Fruit fly (Drosophila melanogaster): ENCODE data around the gene CG10864.

CG10864 gene

DNA sequence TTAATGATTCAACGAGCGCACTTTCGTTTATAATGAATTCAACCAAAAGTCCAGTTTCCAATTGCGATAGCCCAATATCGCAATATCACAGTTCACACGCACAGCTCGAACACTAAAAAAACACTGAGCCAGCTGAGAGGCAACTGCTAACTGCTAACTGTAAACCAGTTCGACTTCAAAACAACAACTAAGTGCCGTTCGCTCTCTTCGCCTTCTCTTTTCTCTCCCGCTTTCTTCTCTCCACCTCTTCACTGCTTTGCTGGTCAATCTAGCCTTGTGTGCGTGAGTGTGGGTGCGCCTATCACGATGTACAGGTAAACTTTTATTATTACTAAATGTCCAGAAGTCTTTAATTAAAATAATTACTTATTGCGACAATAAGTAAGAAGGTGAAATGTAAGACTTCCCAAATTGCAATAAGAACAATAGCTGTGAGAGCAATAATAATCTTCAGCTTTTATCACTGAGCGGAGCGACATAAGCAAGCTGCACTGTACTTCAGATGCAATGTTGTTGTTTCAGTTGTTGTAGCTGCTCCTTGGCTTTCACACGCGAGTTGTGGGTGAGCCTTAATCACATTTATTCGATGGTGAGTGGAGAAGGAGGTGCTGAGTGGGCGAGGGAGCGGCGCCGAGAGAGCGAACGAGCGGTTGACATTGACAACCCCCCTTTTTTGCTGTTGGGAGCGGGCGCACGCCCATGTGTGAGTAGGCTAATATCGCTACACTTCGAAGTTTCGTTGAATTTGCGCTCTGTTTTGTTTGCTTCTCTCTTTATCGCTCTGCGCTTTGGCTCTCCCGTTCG lies 14.4 kb downstream of the CG10864 start, which contains the start of gene Vti1b (continued):
- TF ChIP-seq CG17829 (tag; optimal IDR thresholded peaks at IDR 0.05) (peak; percentile 94), en (GFP tag; optimal IDR thresholded peaks at IDR 0.05) (peak; percentile 88), fd96Cb (tag; optimal IDR thresholded peaks at IDR 0.05) (peak; percentile 95), CG12769 (tag; optimal IDR thresholded peaks at IDR 0.05) (peak; percentile 93), CG16863 (GFP tag; optimal IDR thresholded peaks at IDR 0.05) (peak; percentile 94), ems (GFP tag; optimal IDR thresholded peaks at IDR 0.05) (peak; percentile 91), Side (GFP tag; optimal IDR thresholded peaks at IDR 0.05) (peak; percentile 88), cato (GFP tag; optimal IDR thresholded peaks at IDR 0.05; ENCODE audit: borderline replicate concordance) (peak; percentile 88), ttk (GFP tag; IDR thresholded peaks at IDR 0.05) (peak; percentile 92), CG9932 (GFP tag; IDR thresholded peaks at IDR 0.05) (peak; percentile 92), cg (GFP tag; optimal IDR thresholded peaks at IDR 0.05) (peak; percentile 90), CG10565 (GFP tag; optimal IDR thresholded peaks at IDR 0.05) (peak; percentile 62), D19A (tag; optimal IDR thresholded peaks at IDR 0.05) (peak; percentile 91), Mad (GFP tag; optimal IDR thresholded peaks at IDR 0.05) (peak; percentile 95), CG1602 (GFP tag; optimal IDR thresholded peaks at IDR 0.05) (peak; percentile 89), Meics (GFP tag; optimal IDR thresholded peaks at IDR 0.05) (peak; percentile 92), CG15601 (tag; optimal IDR thresholded peaks at IDR 0.05) (peak; percentile 92), CG11560 (tag; IDR thresholded peaks at IDR 0.05) (peak; percentile 75; the same call in 2 of the 3 replicates), CG14014 (GFP tag; IDR thresholded peaks at IDR 0.05) (peak; percentile 90), CG10321 (GFP tag; IDR thresholded peaks at IDR 0.05) (peak; percentile 51; the same call in 1 of the 2 replicates), CG4854 (GFP tag; optimal IDR thresholded peaks at IDR 0.05) (peak; percentile 90), lola (GFP tag; optimal IDR thresholded peaks at IDR 0.05) (peak in 1 of 3 experiments; percentile 91), CG2678 (tag; optimal IDR thresholded peaks at IDR 0.05) (peak; percentile 96), CG12236 (GFP tag; optimal IDR thresholded peaks at IDR 0.05) (peak; percentile 91), amos (GFP tag; IDR thresholded peaks at IDR 0.05; ENCODE audit: partially characterized antibody) (no peak), Hey (tag; optimal IDR thresholded peaks at IDR 0.05) (peak; percentile 0), CG32767 (GFP tag; IDR thresholded peaks at IDR 0.05) (peak; percentile 92), CG30020 (tag; optimal IDR thresholded peaks at IDR 0.05) (peak; percentile 68), CG6654 (GFP tag; optimal IDR thresholded peaks at IDR 0.05) (peak; percentile 81), Gug (GFP tag; IDR thresholded peaks at IDR 0.05) (peak; percentile 94), CG13424 (tag; optimal IDR thresholded peaks at IDR 0.05) (peak; percentile 92), exex (tag; optimal IDR thresholded peaks at IDR 0.05) (peak; percentile 85), Fer2 (tag; optimal IDR thresholded peaks at IDR 0.05) (peak; percentile 73), twi (tag; optimal IDR thresholded peaks at IDR 0.05) (peak; percentile 83), dmrt11E (tag; optimal IDR thresholded peaks at IDR 0.05) (peak; percentile 94), MESR4 (GFP tag; optimal IDR thresholded peaks at IDR 0.05) (peak; percentile 24), Bgb (GFP tag; IDR thresholded peaks at IDR 0.05; ENCODE audit: partially characterized antibody) (0 out of 2 replicates have a peak, but pooled peaks have one; percentile 17), crp (GFP tag; optimal IDR thresholded peaks at IDR 0.05) (peak in 1 of 2 experiments; percentile 60), z (GFP tag; IDR thresholded peaks at IDR 0.05) (peak; percentile 61; the same call in 1 of the 3 replicates), sd (tag; optimal IDR thresholded peaks at IDR 0.05) (peak; percentile 75), unc-4 (GFP tag; IDR thresholded peaks at IDR 0.05; ENCODE audit: partially characterized antibody) (no peak), HmgD (GFP tag; optimal IDR thresholded peaks at IDR 0.05) (peak; percentile 78), odd (GFP tag; optimal IDR thresholded peaks at IDR 0.05) (peak; percentile 85), Hr39 (optimal IDR thresholded peaks at IDR 0.05) (no peak), CG3726 (GFP tag; IDR thresholded peaks at IDR 0.05) (peak; percentile 81), mam (GFP tag; optimal IDR thresholded peaks at IDR 0.05) (peak; percentile 89), klu (GFP tag; IDR thresholded peaks at IDR 0.05) (peak; percentile 93), Rfx (GFP tag; IDR thresholded peaks at IDR 0.05) (peak; percentile 92)

All from whole organism, embryonic.